Fruit fly (Drosophila melanogaster) Kc167 (cell line): Measurements from ENCODE around the gene mthl7.

ENCODE experiments used
- h ChIP-seq: fragments of >200 bp; optimal IDR thresholded peaks from 3 replicates; lab custom pipeline; 2018; ENCODE audit warnings: missing external identifiers
- insv ChIP-seq: fragments of >200 bp; optimal IDR thresholded peaks from 3 replicates; lab custom pipeline; 2018; ENCODE audit warnings: missing external identifiers
- psq ChIP-seq: fragments of >200 bp; optimal IDR thresholded peaks from 2 replicates; lab custom pipeline; 2017; ENCODE audit warnings: missing external identifiers
- ttk ChIP-seq: sonication (Bioruptor generic); optimal IDR thresholded peaks from 2 replicates; lab custom pipeline; 2017; ENCODE audit warnings: missing external identifiers

DNA sequence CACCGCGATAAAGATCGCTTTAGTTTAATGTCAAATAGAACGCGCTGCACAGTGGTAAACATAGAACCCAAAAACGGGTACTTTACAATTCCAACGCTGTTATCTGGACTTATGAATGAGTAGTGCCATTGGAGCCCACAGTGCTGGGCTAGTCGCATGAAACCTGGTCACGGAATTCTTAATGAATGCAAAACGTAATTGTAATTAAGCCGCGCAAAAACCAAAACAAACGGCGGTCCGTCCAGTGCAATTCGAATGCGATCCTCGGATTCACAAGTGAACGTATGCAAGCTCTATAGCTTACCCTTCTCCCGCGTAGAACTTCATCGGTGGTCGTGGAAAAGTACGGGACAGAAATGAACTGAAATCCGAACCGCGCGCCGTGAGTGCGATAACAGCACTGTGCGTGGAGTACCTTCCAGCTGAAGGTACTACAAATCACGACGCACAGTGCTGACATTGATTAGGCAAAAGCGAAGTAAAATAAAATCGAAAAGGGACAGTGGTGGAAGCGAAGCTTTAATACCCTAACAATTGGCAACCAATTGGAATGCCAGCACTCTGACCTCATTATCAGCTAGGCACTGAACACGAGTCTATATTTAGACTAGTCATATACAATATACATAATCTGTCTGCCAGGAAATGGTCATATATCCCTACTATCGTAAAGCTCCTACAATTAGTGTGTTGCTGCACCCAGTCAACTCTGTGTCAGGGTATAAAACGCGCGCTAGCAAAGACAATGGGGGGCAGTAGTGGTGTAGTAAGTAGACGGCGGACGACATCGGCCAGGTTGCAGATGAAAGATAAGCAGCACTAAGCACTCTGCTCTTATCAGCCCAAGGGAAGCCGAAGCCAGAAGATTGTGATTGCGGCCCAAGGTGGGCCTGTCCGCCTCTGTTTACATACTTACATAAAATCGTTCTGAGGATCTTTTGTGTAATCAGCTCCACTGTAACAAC, 5.2 kb upstream of the mthl7 start:
- TF ChIP-seq ttk (lab: Kevin White, UChicago) (no peak), h (lab: Kevin White, UChicago) (no peak), psq (lab: Kevin White, UChicago) (no peak), insv (lab: Kevin White, UChicago) (no peak)
